Worm (Caenorhabditis elegans) whole organism, early embryonic: ENCODE measurements around the gene del-6.

Source experiments
- B0310.2 ChIP-seq: sonication (generic microtip); optimal IDR thresholded peaks from 2 replicates; lab custom pipeline; 2016; ENCODE audit warnings: mild to moderate bottlenecking, missing genetic modification characterization, missing compliant biosample characterization
- aly-1 ChIP-seq: sonication (generic microtip); optimal IDR thresholded peaks from 2 replicates; lab custom pipeline; 2016; ENCODE audit warnings: missing genetic modification characterization, missing compliant biosample characterization
- ceh-13 ChIP-seq: fragments of 200-800 bp; sonication (Bioruptor generic); optimal IDR thresholded peaks from 2 replicates; lab custom pipeline; 2018; ENCODE audit warnings: mild to moderate bottlenecking, missing genetic modification characterization, missing compliant biosample characterization
- ceh-36 ChIP-seq: sonication (generic microtip); optimal IDR thresholded peaks from 2 replicates; lab custom pipeline; 2016; ENCODE audit warnings: missing genetic modification characterization, inconsistent platforms, missing compliant biosample characterization
- flt-1 ChIP-seq: fragments of 200-800 bp; sonication (Bioruptor generic); IDR thresholded peaks from 2 replicates; pipeline ENCODE4 v1.3.6; 2022; ENCODE audit warnings: missing genetic modification characterization, missing compliant biosample characterization
- scrt-1 ChIP-seq: fragments of 200-800 bp; sonication (Bioruptor generic); IDR thresholded peaks from 2 replicates; pipeline ENCODE4 v1.3.6; 2022; ENCODE audit warnings: missing genetic modification characterization, missing compliant biosample characterization
- sea-1 ChIP-seq: fragments of 200-800 bp; sonication (Bioruptor generic); conservative IDR thresholded peaks from 2 replicates; pipeline ENCODE4 v1.3.6; 2022; ENCODE audit warnings: missing genetic modification characterization, missing compliant biosample characterization

DNA sequence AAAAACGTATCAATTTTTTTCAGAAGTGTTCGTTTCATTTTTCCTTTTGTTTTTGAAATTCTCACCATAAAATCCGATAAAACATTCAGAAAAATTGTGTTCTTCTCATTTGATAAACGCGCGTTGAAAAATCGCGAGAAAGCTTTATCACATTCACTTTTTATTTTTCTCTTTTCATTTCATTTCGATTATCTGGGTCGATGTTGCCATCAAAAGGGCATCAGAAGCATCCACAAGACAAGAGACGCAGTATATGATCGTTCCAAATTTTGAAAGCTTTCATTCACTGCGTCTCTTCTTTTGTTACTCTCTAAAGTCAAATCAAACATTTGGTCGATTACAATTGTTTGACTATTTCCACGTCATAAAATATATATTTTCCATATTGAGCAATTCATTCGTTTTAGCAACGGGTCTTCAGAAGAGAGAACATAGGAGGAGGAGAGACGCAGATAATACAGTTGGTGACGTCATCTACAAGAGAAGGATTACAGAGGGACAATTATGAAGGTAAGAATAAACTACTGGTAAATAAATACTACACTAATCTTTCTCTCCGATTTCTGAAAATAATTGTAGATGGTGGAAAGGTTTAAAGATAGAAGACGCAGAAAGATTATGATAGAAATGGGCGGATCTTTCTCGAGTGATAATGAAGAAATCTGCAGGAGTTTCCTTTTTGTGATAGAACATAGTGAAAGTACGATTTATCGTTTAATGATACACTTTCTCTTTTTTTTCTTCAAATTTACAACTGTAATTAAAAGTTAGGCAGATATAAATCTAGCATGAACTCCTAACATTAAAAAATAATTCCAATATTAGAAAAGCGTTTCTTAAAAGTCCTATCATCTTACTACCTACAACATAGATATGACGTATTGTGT lies 29.6 kb downstream of the del-6 start, which contains the start of gene H27A22.1:
- TF ChIP-seq flt-1 (GFP tag; lab: Robert Waterston, UW) = no peak
- TF ChIP-seq ceh-36 (tag; lab: Kevin White, UChicago) = no peak
- TF ChIP-seq ceh-13 = no peak
- no peak for TF ChIP-seq B0310.2
- no peak for TF ChIP-seq sea-1 (GFP tag; lab: Robert Waterston, UW)
- TF ChIP-seq aly-1 (tag; lab: Kevin White, UChicago) = no peak
- no peak for TF ChIP-seq scrt-1
